Worm (Caenorhabditis elegans) whole organism, L3 larva: Measurements from ENCODE around the gene C05B5.11.

ENCODE experiments used
- ama-1 ChIP-seq: fragments of 150-350 bp; optimal IDR thresholded peaks from 2 replicates; lab custom pipeline; 2018
- egl-5 ChIP-seq: fragments of 150-350 bp; optimal IDR thresholded peaks from 2 replicates; lab custom pipeline; 2017; ENCODE audit warnings: missing biosample characterization, missing genetic modification reagents, missing genetic modification characterization, inconsistent platforms
- fos-1 ChIP-seq: fragments of 150-350 bp; optimal IDR thresholded peaks from 2 replicates; lab custom pipeline; 2014; ENCODE audit warnings: missing biosample characterization, missing genetic modification characterization
- mdl-1 ChIP-seq: fragments of 150-350 bp; optimal IDR thresholded peaks from 2 replicates; lab custom pipeline; 2014; ENCODE audit warnings: missing biosample characterization, missing genetic modification characterization
- nhr-76 ChIP-seq: fragments of 150-350 bp; sonication (generic microtip); optimal IDR thresholded peaks from 5 replicates; lab custom pipeline; 2014; ENCODE audit warnings: missing biosample characterization, missing genetic modification characterization
- pha-4 ChIP-seq: fragments of 150-350 bp; optimal IDR thresholded peaks from 2 replicates; lab custom pipeline; 2014; ENCODE audit warnings: missing biosample characterization, missing genetic modification reagents, missing genetic modification characterization
- pqm-1 ChIP-seq: fragments of 150-350 bp; optimal IDR thresholded peaks from 2 replicates; lab custom pipeline; 2017; ENCODE audit warnings: missing biosample characterization, missing genetic modification characterization, inconsistent platforms
- snpc-4 ChIP-seq: fragments of 150-350 bp; optimal IDR thresholded peaks from 2 replicates; lab custom pipeline; 2014; ENCODE audit warnings: missing biosample characterization, missing genetic modification characterization
- unc-62 ChIP-seq: fragments of 150-350 bp; sonication (generic microtip); optimal IDR thresholded peaks from 4 replicates; lab custom pipeline; 2014; ENCODE audit warnings: missing biosample characterization, missing genetic modification reagents, missing genetic modification characterization
- ztf-11 ChIP-seq: fragments of 150-350 bp; optimal IDR thresholded peaks from 2 replicates; lab custom pipeline; 2014; ENCODE audit warnings: missing biosample characterization, missing genetic modification characterization
- ztf-4 ChIP-seq: fragments of 150-350 bp; optimal IDR thresholded peaks from 2 replicates; lab custom pipeline; 2014; ENCODE audit warnings: missing biosample characterization, missing genetic modification characterization

- no peak for TF ChIP-seq snpc-4 (tag; lab: Kevin White, UChicago)
- TF ChIP-seq ztf-4 (tag; lab: Kevin White, UChicago), result no peak
- no peak for TF ChIP-seq mdl-1 (tag; lab: Kevin White, UChicago)
- TF ChIP-seq ztf-11 (tag; lab: Kevin White, UChicago), result no peak
- no peak for TF ChIP-seq nhr-76
- TF ChIP-seq fos-1, result no peak
- no peak for TF ChIP-seq pha-4 (tag; lab: Kevin White, UChicago)
- no peak for TF ChIP-seq unc-62 (GFP tag; lab: Kevin White, UChicago)
- no peak for TF ChIP-seq egl-5 (tag; lab: Kevin White, UChicago)
- no peak for TF ChIP-seq pqm-1
- TF ChIP-seq ama-1 (lab: Kevin White, UChicago), result no peak
These were observed 5.8 kb downstream of the C05B5.11 start, which contains the start of gene fbxa-155 for ce11 chrIII:10010117-10010516.
